Fruit fly (Drosophila melanogaster) whole organism, embryonic: Measurements from ENCODE around the gene Shc.

Experiments
- Abd-B ChIP-seq: fragments of 200-800 bp; sonication (Bioruptor generic); optimal IDR thresholded peaks from 2 replicates; lab custom pipeline; 2018; ENCODE audit warnings: missing biosample characterization, mild to moderate bottlenecking, missing genetic modification characterization, moderate library complexity
- Awh ChIP-seq: fragments of 200-800 bp; sonication (Bioruptor generic); IDR thresholded peaks from 2 replicates; pipeline ENCODE4, ENCODE4 v1.3.6; 2022; ENCODE audit warnings: missing biosample characterization, missing genetic modification characterization
- CG10565 ChIP-seq: fragments of 200-800 bp; sonication (Bioruptor generic); optimal IDR thresholded peaks from 3 replicates; lab custom pipeline; 2016; ENCODE audit warnings: missing biosample characterization, mild to moderate bottlenecking, missing genetic modification characterization
- CG11456 ChIP-seq: fragments of 200-800 bp; sonication (Bioruptor generic); IDR thresholded peaks from 3 replicates; pipeline ENCODE4 v1.3.6; 2022; ENCODE audit warnings: missing biosample characterization, missing genetic modification characterization
- CG13296 ChIP-seq: fragments of 200-800 bp; sonication (Bioruptor generic); optimal IDR thresholded peaks from 3 replicates; lab custom pipeline; 2018; ENCODE audit warnings: missing biosample characterization, mild to moderate bottlenecking, missing genetic modification characterization
- CG13424 ChIP-seq: fragments of 200-800 bp; sonication (Bioruptor generic); optimal IDR thresholded peaks from 2 replicates; lab custom pipeline; 2019; ENCODE audit warnings: missing biosample characterization, mild to moderate bottlenecking, missing genetic modification characterization, moderate library complexity
- CG14965 ChIP-seq: fragments of 200-800 bp; sonication (Bioruptor generic); optimal IDR thresholded peaks from 2 replicates; lab custom pipeline; 2016; ENCODE audit warnings: missing biosample characterization, missing genetic modification characterization, borderline replicate concordance
- CG1529 ChIP-seq: fragments of 200-800 bp; sonication (Bioruptor generic); optimal IDR thresholded peaks from 3 replicates; lab custom pipeline; 2018; ENCODE audit warnings: missing biosample characterization, missing genetic modification characterization
- CG15514 ChIP-seq: fragments of 200-800 bp; sonication (Bioruptor generic); optimal IDR thresholded peaks from 3 replicates; lab custom pipeline; 2017; ENCODE audit warnings: missing biosample characterization, missing genetic modification characterization, mild to moderate bottlenecking, moderate library complexity, missing genetic modification reagents
- CG15601 ChIP-seq: fragments of 200-800 bp; sonication (Bioruptor generic); optimal IDR thresholded peaks from 3 replicates; lab custom pipeline; 2019; ENCODE audit warnings: missing biosample characterization, mild to moderate bottlenecking, missing genetic modification characterization, moderate library complexity
- CG17328 ChIP-seq: fragments of 200-800 bp; sonication (Bioruptor generic); IDR thresholded peaks from 2 replicates; pipeline ENCODE4 v1.3.6; 2022; ENCODE audit warnings: missing biosample characterization, missing genetic modification characterization
- CG17802 ChIP-seq: fragments of 200-800 bp; sonication (Bioruptor generic); optimal IDR thresholded peaks from 2 replicates; lab custom pipeline; 2018; ENCODE audit warnings: missing biosample characterization, mild to moderate bottlenecking, missing genetic modification characterization, moderate library complexity
- CG18011 ChIP-seq: fragments of 200-800 bp; sonication (Bioruptor generic); optimal IDR thresholded peaks from 2 replicates; lab custom pipeline; 2017; ENCODE audit warnings: missing biosample characterization, missing genetic modification characterization, mild to moderate bottlenecking, moderate library complexity, missing genotype
- CG18599 ChIP-seq: fragments of 200-800 bp; sonication (Bioruptor generic); optimal IDR thresholded peaks from 3 replicates; lab custom pipeline; 2017; ENCODE audit warnings: missing biosample characterization, missing genetic modification characterization, mild to moderate bottlenecking, moderate library complexity, missing genetic modification reagents
- CG2678 ChIP-seq: fragments of 200-800 bp; sonication (Bioruptor generic); optimal IDR thresholded peaks from 3 replicates; lab custom pipeline; 2019; ENCODE audit warnings: missing biosample characterization, mild to moderate bottlenecking, missing genetic modification characterization, moderate library complexity
- CG33557 ChIP-seq: fragments of 200-800 bp; sonication (Bioruptor generic); optimal IDR thresholded peaks from 2 replicates; lab custom pipeline; 2019; ENCODE audit warnings: missing biosample characterization, mild to moderate bottlenecking, missing genetic modification characterization, moderate library complexity
- CG42726 ChIP-seq: fragments of 200-800 bp; sonication (Bioruptor generic); IDR thresholded peaks from 2 replicates; pipeline ENCODE4 v1.3.6; 2022; ENCODE audit warnings: missing biosample characterization, missing genetic modification characterization; ENCODE audit not compliant: partially characterized antibody
- CG4328 ChIP-seq: fragments of 200-800 bp; sonication (Bioruptor generic); optimal IDR thresholded peaks from 3 replicates; lab custom pipeline; 2017; ENCODE audit warnings: missing biosample characterization, missing genetic modification reagents, missing genetic modification characterization
- CG4404 ChIP-seq: fragments of 200-800 bp; sonication (Bioruptor generic); IDR thresholded peaks from 2 replicates; pipeline ENCODE4 v1.3.6; 2022; ENCODE audit warnings: missing biosample characterization, missing genetic modification characterization
- CG4424 ChIP-seq: fragments of 200-800 bp; sonication (Bioruptor generic); optimal IDR thresholded peaks from 3 replicates; lab custom pipeline; 2016; ENCODE audit warnings: missing biosample characterization, missing genetic modification characterization
- CG4617 ChIP-seq: fragments of 200-800 bp; sonication (Bioruptor generic); optimal IDR thresholded peaks from 3 replicates; lab custom pipeline; 2016; ENCODE audit warnings: missing biosample characterization, missing genetic modification characterization, borderline replicate concordance
- CG6175 ChIP-seq: fragments of 200-800 bp; sonication (Bioruptor generic); IDR thresholded peaks from 3 replicates; pipeline ENCODE4 v1.3.6; 2022; ENCODE audit warnings: missing biosample characterization, missing genetic modification characterization
- CG6654 ChIP-seq: fragments of 200-800 bp; sonication (Bioruptor generic); optimal IDR thresholded peaks from 2 replicates; lab custom pipeline; 2017; ENCODE audit warnings: missing biosample characterization, mild to moderate bottlenecking, missing genetic modification characterization
- CG6813 ChIP-seq: fragments of 200-800 bp; sonication (Bioruptor generic); optimal IDR thresholded peaks from 2 replicates; lab custom pipeline; 2017; ENCODE audit warnings: missing biosample characterization, missing genetic modification characterization, mild to moderate bottlenecking, moderate library complexity, missing genetic modification reagents
- Hmx ChIP-seq: fragments of 200-800 bp; sonication (Bioruptor generic); optimal IDR thresholded peaks from 2 replicates; lab custom pipeline; 2016; ENCODE audit warnings: missing biosample characterization, missing genetic modification characterization
- Lim3 ChIP-seq: fragments of 200-800 bp; sonication (Bioruptor generic); IDR thresholded peaks from 2 replicates; pipeline ENCODE4 v1.3.6; 2022; ENCODE audit warnings: missing biosample characterization, missing genetic modification characterization
- NFAT ChIP-seq: fragments of 200-800 bp; sonication (Bioruptor generic); IDR thresholded peaks from 2 replicates; pipeline ENCODE4 v1.3.6; 2022; ENCODE audit warnings: missing biosample characterization, missing genetic modification characterization
- Ravus ChIP-seq: fragments of 200-800 bp; sonication (Bioruptor generic); IDR thresholded peaks from 2 replicates; pipeline ENCODE4 v1.3.6; 2022; ENCODE audit warnings: missing biosample characterization, missing genetic modification characterization
- Taf1 ChIP-seq: fragments of 200-800 bp; sonication (Bioruptor generic); IDR thresholded peaks from 2 replicates; pipeline ENCODE4 v1.3.6; 2022; ENCODE audit warnings: missing biosample characterization, missing genetic modification characterization
- Xrp1 ChIP-seq: fragments of 200-800 bp; sonication (Bioruptor generic); IDR thresholded peaks from 2 replicates; pipeline ENCODE4 v1.3.6; 2022; ENCODE audit warnings: missing biosample characterization, missing genetic modification characterization
- bbx ChIP-seq: fragments of 200-800 bp; sonication (Bioruptor generic); IDR thresholded peaks from 2 replicates; pipeline ENCODE4 v1.3.6; 2022; ENCODE audit warnings: missing biosample characterization, missing genetic modification characterization; ENCODE audit not compliant: partially characterized antibody
- bigmax ChIP-seq: fragments of 200-800 bp; sonication (Bioruptor generic); optimal IDR thresholded peaks from 2 replicates; lab custom pipeline; 2018; ENCODE audit warnings: missing biosample characterization, mild to moderate bottlenecking, missing genetic modification characterization
- cg ChIP-seq: fragments of 200-800 bp; sonication (Bioruptor generic); optimal IDR thresholded peaks from 3 replicates; lab custom pipeline; 2019; ENCODE audit warnings: missing biosample characterization, mild to moderate bottlenecking, missing genetic modification characterization, moderate library complexity
- ftz-f1 ChIP-seq: fragments of 200-800 bp; sonication (Bioruptor generic); optimal IDR thresholded peaks from 2 replicates; lab custom pipeline; 2016; ENCODE audit warnings: missing biosample characterization, missing genetic modification characterization
- gsb-n ChIP-seq: fragments of 200-800 bp; sonication (Bioruptor generic); optimal IDR thresholded peaks from 3 replicates; lab custom pipeline; 2018; ENCODE audit warnings: missing biosample characterization, mild to moderate bottlenecking, missing genetic modification characterization
- lbe ChIP-seq: fragments of 200-800 bp; sonication (Bioruptor generic); optimal IDR thresholded peaks from 2 replicates; lab custom pipeline; 2016; ENCODE audit warnings: missing biosample characterization, mild to moderate bottlenecking, missing genetic modification characterization
- lov ChIP-seq, 2 experiments: fragments of 200-800 bp in 1 of 2; fragments of >200 bp in 1 of 2; sonication (Bioruptor generic) in 1 of 2; IDR thresholded peaks in 1 of 2; optimal IDR thresholded peaks in 1 of 2; 2 replicates in 1 of 2; 3 replicates in 1 of 2; pipeline versions ENCODE4 v1.3.6 to Lab custom; 2017 to 2022; ENCODE audit warnings: missing biosample characterization in 1 of 2, missing genetic modification characterization in 1 of 2
- mld ChIP-seq: fragments of 200-800 bp; sonication (Bioruptor generic); IDR thresholded peaks from 3 replicates; pipeline ENCODE4 v1.3.6; 2022; ENCODE audit warnings: missing biosample characterization, missing genetic modification characterization; ENCODE audit not compliant: partially characterized antibody
- org-1 ChIP-seq: fragments of 200-800 bp; sonication (Bioruptor generic); optimal IDR thresholded peaks from 2 replicates; lab custom pipeline; 2017; ENCODE audit warnings: missing biosample characterization, missing genetic modification characterization
- peb ChIP-seq: fragments of 200-800 bp; sonication (Bioruptor generic); IDR thresholded peaks from 2 replicates; pipeline ENCODE4 v1.3.6; 2022; ENCODE audit warnings: missing biosample characterization, missing genetic modification characterization
- pita ChIP-seq: fragments of 200-800 bp; sonication (Bioruptor generic); optimal IDR thresholded peaks from 2 replicates; lab custom pipeline; 2017; ENCODE audit warnings: missing biosample characterization, mild to moderate bottlenecking, missing genetic modification characterization
- row ChIP-seq: fragments of 200-800 bp; sonication (Bioruptor generic); IDR thresholded peaks from 3 replicates; pipeline ENCODE4 v1.3.6; 2022; ENCODE audit warnings: missing biosample characterization, missing genetic modification characterization
- run ChIP-seq: fragments of 200-800 bp; sonication (Bioruptor generic); optimal IDR thresholded peaks from 3 replicates; lab custom pipeline; 2018; ENCODE audit warnings: missing biosample characterization, mild to moderate bottlenecking, missing genetic modification characterization
- sr ChIP-seq: fragments of 200-800 bp; sonication (Bioruptor generic); IDR thresholded peaks from 3 replicates; pipeline ENCODE4 v1.3.6; 2022; ENCODE audit warnings: missing biosample characterization, missing genetic modification characterization
- stwl ChIP-seq: fragments of 200-800 bp; sonication (Bioruptor generic); optimal IDR thresholded peaks from 3 replicates; lab custom pipeline; 2018; ENCODE audit warnings: missing biosample characterization, mild to moderate bottlenecking, missing genetic modification characterization, moderate library complexity
- toy ChIP-seq: fragments of 200-800 bp; sonication (Bioruptor generic); IDR thresholded peaks from 2 replicates; pipeline ENCODE4 v1.3.6; 2022; ENCODE audit warnings: missing biosample characterization, missing genetic modification characterization
- ttk ChIP-seq: fragments of 200-800 bp; sonication (Bioruptor generic); IDR thresholded peaks from 2 replicates; pipeline ENCODE4 v2.1.2; 2022; ENCODE audit warnings: missing biosample characterization, missing genetic modification characterization
- vfl ChIP-seq: fragments of 200-800 bp; sonication (Bioruptor generic); optimal IDR thresholded peaks from 2 replicates; lab custom pipeline; 2016; ENCODE audit warnings: missing biosample characterization, missing genetic modification characterization
- zen ChIP-seq: fragments of 200-800 bp; sonication (Bioruptor generic); optimal IDR thresholded peaks from 3 replicates; lab custom pipeline; 2018; ENCODE audit warnings: missing biosample characterization, mild to moderate bottlenecking, missing genetic modification characterization, moderate library complexity
- zfh1 ChIP-seq: fragments of 200-800 bp; sonication (Bioruptor generic); IDR thresholded peaks from 3 replicates; pipeline ENCODE4 v1.3.6; 2022; ENCODE audit warnings: missing biosample characterization, missing genetic modification characterization

The Shc gene

dm6 chr3L:9397156-9397555, 29.7 kb upstream of the Shc start (continued):
- TF ChIP-seq CG4404 (GFP tag; lab: Robert Waterston, UW) = no peak
- no peak for TF ChIP-seq Hmx
- TF ChIP-seq CG42726 = no peak
- TF ChIP-seq pita (GFP tag; lab: Kevin White, UChicago) = no peak
- 0 out of 3 replicates have a peak, but pooled peaks have one; percentile 47 for TF ChIP-seq sr (GFP tag; lab: Robert Waterston, UW)
- TF ChIP-seq lov (optimal IDR thresholded peaks at IDR 0.05; lab: Kevin White, UChicago) = no peak
- peak; percentile 62; the same call in 1 of the 3 replicates for TF ChIP-seq lov (GFP tag; IDR thresholded peaks at IDR 0.05; lab: Robert Waterston, UW)
- TF ChIP-seq bigmax = peak; percentile 27
- peak; percentile 49; the same call in 1 of the 2 replicates for TF ChIP-seq toy
- TF ChIP-seq zen (tag; lab: Kevin White, UChicago) = no peak
- peak; percentile 70 for TF ChIP-seq CG4328 (GFP tag; lab: Kevin White, UChicago)
- TF ChIP-seq row (GFP tag; lab: Robert Waterston, UW) = no peak
- TF ChIP-seq stwl (tag; lab: Kevin White, UChicago) = no peak
- TF ChIP-seq bbx (GFP tag; lab: Robert Waterston, UW) = no peak
- no peak for TF ChIP-seq ftz-f1 (GFP tag; lab: Kevin White, UChicago)
- peak; percentile 39 for TF ChIP-seq CG13424 (tag; lab: Kevin White, UChicago)
- peak; percentile 42 for TF ChIP-seq CG14965 (GFP tag; lab: Kevin White, UChicago)
- no peak for TF ChIP-seq cg (GFP tag; lab: Kevin White, UChicago)
- peak; percentile 96 for TF ChIP-seq CG18599
- no peak for TF ChIP-seq Lim3
- TF ChIP-seq org-1 = peak; percentile 80
- peak; percentile 24 for TF ChIP-seq CG4424
- TF ChIP-seq CG10565 (GFP tag; lab: Kevin White, UChicago) = no peak
- TF ChIP-seq mld = no peak
- TF ChIP-seq Xrp1 (GFP tag; lab: Robert Waterston, UW) = peak; percentile 66
- TF ChIP-seq CG17328 (GFP tag; lab: Robert Waterston, UW) = peak; percentile 16; the same call in 1 of the 2 replicates
- TF ChIP-seq CG11456 = no peak; the same call in 2 of the 3 replicates
- TF ChIP-seq lbe = peak; percentile 16
- no peak for TF ChIP-seq Abd-B
- TF ChIP-seq CG33557 = peak; percentile 42
- TF ChIP-seq CG15514 = peak; percentile 89
- TF ChIP-seq CG1529 (GFP tag; lab: Kevin White, UChicago) = no peak
- TF ChIP-seq CG18011 (GFP tag; lab: Kevin White, UChicago) = no peak
- TF ChIP-seq CG6175 (GFP tag; lab: Robert Waterston, UW) = no peak
- TF ChIP-seq gsb-n (tag; lab: Kevin White, UChicago) = peak; percentile 38
- TF ChIP-seq zfh1 (GFP tag; lab: Robert Waterston, UW) = peak; percentile 59; the same call in 2 of the 3 replicates
- peak; percentile 36 for TF ChIP-seq CG15601 (tag; lab: Kevin White, UChicago)
- no peak for TF ChIP-seq NFAT (GFP tag; lab: Robert Waterston, UW)
- peak; percentile 84 for TF ChIP-seq CG13296
- TF ChIP-seq CG6654 (GFP tag; lab: Kevin White, UChicago) = no peak
- TF ChIP-seq CG17802 (tag; lab: Kevin White, UChicago) = no peak
- TF ChIP-seq vfl (GFP tag; lab: Kevin White, UChicago) = peak; percentile 19
- no peak for TF ChIP-seq Ravus
- TF ChIP-seq CG6813 = peak; percentile 90
- TF ChIP-seq Taf1 (GFP tag; lab: Robert Waterston, UW) = no peak
- no peak for TF ChIP-seq run (tag; lab: Kevin White, UChicago)
- peak; percentile 81 for TF ChIP-seq Awh (GFP tag; lab: Robert Waterston, UW)
- no peak for TF ChIP-seq peb (GFP tag; lab: Robert Waterston, UW)
- TF ChIP-seq CG4617 (GFP tag; lab: Kevin White, UChicago) = no peak
- peak; percentile 87 for TF ChIP-seq CG2678 (tag; lab: Kevin White, UChicago)
- no peak for TF ChIP-seq ttk
